Fruit fly (Drosophila melanogaster): Measurements from ENCODE around the gene mri.

dm6 chr3L:178445-178844 lies 21.5 kb upstream of the mri start:
- TF ChIP-seq ttk (optimal IDR thresholded peaks at IDR 0.05) (no peak), Sin3A (optimal IDR thresholded peaks at IDR 0.05) (no peak), h (optimal IDR thresholded peaks at IDR 0.05) (no peak), psq (optimal IDR thresholded peaks at IDR 0.05) (no peak), insv (optimal IDR thresholded peaks at IDR 0.05) (no peak), Myc (optimal IDR thresholded peaks at IDR 0.05) (no peak)

All from Kc167 (cell line).